Worm (Caenorhabditis elegans): ENCODE measurements around the gene cutl-27.

Gene cutl-27

DNA sequence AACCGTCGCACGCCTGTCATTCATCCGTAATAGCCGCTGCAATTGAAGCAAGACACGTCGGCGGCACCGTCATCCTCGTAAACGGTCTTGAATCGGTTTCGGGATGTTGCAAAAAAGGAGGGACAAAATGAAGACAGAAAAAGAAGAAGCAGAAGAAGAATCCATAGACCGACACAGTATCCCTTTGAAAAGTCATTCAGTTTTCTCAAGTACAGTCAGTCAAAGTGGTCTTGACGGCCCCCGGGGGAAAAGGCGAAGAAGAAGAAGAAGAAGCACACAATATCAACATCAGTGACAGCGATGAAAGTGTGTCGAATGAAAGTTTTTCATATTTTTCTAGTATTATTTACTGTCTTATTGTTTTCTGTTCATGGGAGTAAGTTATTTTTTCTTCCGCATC is at the start of gene cutl-27:
cutl-27 (plus strand) TSS at position 301 of the 400 bp plus-strand sequence.
- TF ChIP-seq unc-62 (GFP tag; optimal IDR thresholded peaks at IDR 0.05) = no peak

- no peak for TF ChIP-seq unc-62 (GFP tag; optimal IDR thresholded peaks at IDR 0.05)
Observed at ce11 chrIV:11833456-11833855, 44.9 kb upstream of the cutl-27 start, which contains the start of gene M117.4. TSS of gene M117.4 (minus strand) at chrIV:11833556.

DNA sequence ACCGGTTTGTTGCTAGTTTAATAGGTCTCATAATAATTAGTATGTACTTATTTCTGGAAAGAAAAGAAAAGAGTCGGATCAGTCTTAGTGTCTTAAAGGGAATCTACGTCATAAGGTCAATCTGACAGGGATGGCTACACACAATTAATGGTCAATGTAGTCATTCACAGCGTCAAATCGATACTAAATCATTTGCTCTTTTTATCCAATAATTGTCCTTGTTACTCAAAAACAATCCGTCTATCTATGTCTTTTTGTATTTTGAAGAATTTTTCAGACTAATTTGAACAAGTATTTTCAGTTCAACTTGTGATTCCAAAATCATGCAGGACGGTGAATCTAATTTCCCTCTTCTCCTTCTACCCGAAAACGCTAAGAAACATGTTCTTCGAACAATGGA is 39.7 kb upstream of the cutl-27 start, which contains the start of gene fbxb-3:
fbxb-3 (plus strand) TSS at position 301 of the 400 bp plus-strand sequence.
- TF ChIP-seq unc-62 (GFP tag; optimal IDR thresholded peaks at IDR 0.05) = no peak

- no peak for TF ChIP-seq unc-62 (GFP tag; optimal IDR thresholded peaks at IDR 0.05)
Observed at ce11 chrIV:11842121-11842520, 36.2 kb upstream of the cutl-27 start, which contains the start of gene F38H4.3. TSS of gene F38H4.3 (plus strand) at chrIV:11842421.

ce11 chrIV:11847771-11848312 is 30.5 kb upstream of the cutl-27 start, which contains the start of the genes F38H4.6 and F38H4.4:
TSS of gene F38H4.6 (minus strand) at chrIV:11847871.
TSS of gene F38H4.4 (plus strand) at chrIV:11848262.
- TF ChIP-seq unc-62 (GFP tag; optimal IDR thresholded peaks at IDR 0.05) = no peak

ce11 chrIV:11851882-11852281 is 26.5 kb upstream of the cutl-27 start, which contains the start of gene F38H4.5:
TSS of gene F38H4.5 (plus strand) at chrIV:11852182.
- no peak for TF ChIP-seq unc-62 (GFP tag; optimal IDR thresholded peaks at IDR 0.05)

- TF ChIP-seq unc-62 (GFP tag; optimal IDR thresholded peaks at IDR 0.05) = no peak
Observed at ce11 chrIV:11854777-11855176, 23.6 kb upstream of the cutl-27 start, which contains the start of gene tag-30. TSS of gene tag-30 (minus strand) at chrIV:11855159.

ce11 chrIV:11855424-11855823 is 22.9 kb upstream of the cutl-27 start:
- TF ChIP-seq unc-62 (GFP tag; optimal IDR thresholded peaks at IDR 0.05) = no peak

DNA sequence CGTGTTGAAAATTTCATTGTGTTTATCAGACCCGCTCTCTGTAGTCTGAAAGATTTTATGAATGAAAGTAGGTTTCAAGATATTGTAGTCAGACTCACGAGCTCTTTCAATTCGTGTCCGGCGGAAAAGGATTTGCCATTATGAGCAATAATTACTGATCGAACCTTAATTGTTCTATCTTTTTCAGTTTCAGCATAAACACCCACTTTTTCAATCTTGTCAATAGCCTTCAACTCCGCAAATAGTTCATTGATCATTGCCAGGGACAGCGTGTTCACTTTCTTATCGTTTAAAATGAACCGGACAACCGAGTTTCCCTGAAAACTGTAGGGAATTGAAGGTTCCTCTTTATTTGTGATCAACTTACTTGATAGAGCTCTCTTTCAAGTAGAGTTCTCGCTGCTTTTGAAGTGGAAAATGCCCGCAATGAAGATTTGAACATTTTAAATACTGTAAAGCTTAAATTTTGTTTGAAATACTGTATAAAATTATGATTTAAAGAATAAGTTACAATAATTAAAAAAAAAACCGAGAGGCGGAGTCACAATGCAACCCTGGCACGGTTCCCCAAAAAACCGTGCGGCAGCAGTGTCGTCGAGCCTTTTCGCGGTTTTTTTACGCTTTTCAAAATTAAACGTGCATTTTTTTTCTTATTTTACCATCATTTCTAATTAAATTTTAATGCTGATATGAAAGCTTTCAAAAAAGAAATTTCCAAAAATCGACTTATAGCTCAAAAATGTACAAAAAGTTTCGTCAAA is 22.3 kb upstream of the cutl-27 start, which contains the start of gene ech-2:
ech-2 (minus strand) TSS at position 452 of the 761 bp plus-strand sequence.
- no peak for TF ChIP-seq unc-62 (GFP tag; optimal IDR thresholded peaks at IDR 0.05)

- no peak for TF ChIP-seq unc-62 (GFP tag; optimal IDR thresholded peaks at IDR 0.05)
Observed at ce11 chrIV:11857159-11857565, 21.2 kb upstream of the cutl-27 start.

- no peak for TF ChIP-seq unc-62 (GFP tag; optimal IDR thresholded peaks at IDR 0.05)
Observed at ce11 chrIV:11858142-11858541, 20.2 kb upstream of the cutl-27 start, which contains the start of gene let-92. TSS of gene let-92 (plus strand) at chrIV:11858442.

- TF ChIP-seq unc-62 (GFP tag; optimal IDR thresholded peaks at IDR 0.05) = no peak
Observed at ce11 chrIV:11859995-11860605, 18.2 kb upstream of the cutl-27 start, which contains the start of gene mob-1. TSS of gene mob-1 (plus strand) at chrIV:11860555.

ce11 chrIV:11863428-11863827 is 14.9 kb upstream of the cutl-27 start:
- no peak for TF ChIP-seq unc-62 (GFP tag; optimal IDR thresholded peaks at IDR 0.05)

- no peak for TF ChIP-seq unc-62 (GFP tag; optimal IDR thresholded peaks at IDR 0.05)
Observed at ce11 chrIV:11864226-11864625, 14.1 kb upstream of the cutl-27 start, which contains the start of gene trpa-1. TSS of gene trpa-1 (plus strand) at chrIV:11864526.

DNA sequence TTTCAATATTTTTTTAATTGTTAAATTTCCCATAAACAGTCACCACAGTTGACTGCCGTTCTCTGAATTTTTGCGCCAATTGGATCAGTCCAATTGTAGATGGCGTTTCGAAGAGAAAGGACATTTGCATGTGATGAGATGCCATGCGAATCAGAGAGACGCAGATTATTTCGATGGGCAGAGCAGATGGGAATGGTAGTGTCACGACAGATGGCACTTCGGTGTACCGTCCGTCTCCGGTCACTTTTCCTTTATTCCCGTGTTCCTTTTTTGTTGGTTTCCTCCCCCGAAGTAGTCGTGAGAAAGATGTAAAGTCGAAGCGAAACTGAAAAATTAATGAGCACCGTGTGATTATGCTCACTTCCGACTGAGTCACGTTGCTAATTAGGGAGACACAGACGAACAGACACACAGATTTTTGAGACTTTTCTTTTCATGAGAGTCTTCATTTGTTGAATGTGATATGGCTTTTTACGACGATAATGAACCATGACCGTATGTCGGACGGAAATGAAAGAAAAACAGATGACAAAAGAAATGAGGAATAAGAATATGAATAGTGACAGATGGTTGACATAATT is 10.6 kb upstream of the cutl-27 start:
- TF ChIP-seq unc-62 (GFP tag; optimal IDR thresholded peaks at IDR 0.05) = no peak

- TF ChIP-seq unc-62 (GFP tag; optimal IDR thresholded peaks at IDR 0.05) = no peak
Observed at ce11 chrIV:11868452-11868851, 9.9 kb upstream of the cutl-27 start.

Data from whole organism, dauer.